Fruit fly (Drosophila melanogaster): ENCODE data around the gene RhoL.

The RhoL gene

dm6 chr3R:9502416-9502763 is at the start of gene RhoL (continued):
- TF ChIP-seq CG16779 (GFP tag; IDR thresholded peaks at IDR 0.05) (peak; percentile 49; the same call in 1 of the 2 replicates), ERR (GFP tag; optimal IDR thresholded peaks at IDR 0.05) (no peak), row (GFP tag; IDR thresholded peaks at IDR 0.05) (no peak), HmgZ (tag; optimal IDR thresholded peaks at IDR 0.05) (peak; percentile 75), Med (GFP tag) (peak; percentile 88), fd102C (GFP tag; optimal IDR thresholded peaks at IDR 0.05) (no peak), Dip3 (GFP tag; optimal IDR thresholded peaks at IDR 0.05) (no peak), hbn (GFP tag; IDR thresholded peaks at IDR 0.05; ENCODE audit: partially characterized antibody) (peak; percentile 38; the same call in 1 of the 2 replicates), unpg (GFP tag; optimal IDR thresholded peaks at IDR 0.05) (peak; percentile 24), CG13296 (GFP tag; optimal IDR thresholded peaks at IDR 0.05) (peak; percentile 54), Deaf1 (tag; optimal IDR thresholded peaks at IDR 0.05) (peak; percentile 95), CG8924 (tag; optimal IDR thresholded peaks at IDR 0.05) (peak; percentile 20), ci (GFP tag; IDR thresholded peaks at IDR 0.05) (peak; percentile 73; the same call in 2 of the 3 replicates), slbo (GFP tag; IDR thresholded peaks at IDR 0.05) (0 out of 2 replicates have a peak, but pooled peaks have one; percentile 10), Sry-δ (GFP tag; optimal IDR thresholded peaks at IDR 0.05) (peak; percentile 0), bowl (GFP tag; IDR thresholded peaks at IDR 0.05) (peak; percentile 70), Sin3A (optimal IDR thresholded peaks at IDR 0.05) (no peak), CG10543 (GFP tag; optimal IDR thresholded peaks at IDR 0.05) (peak; percentile 81), bab2 (GFP tag; optimal IDR thresholded peaks at IDR 0.05) (no peak), CG14667 (GFP tag; IDR thresholded peaks at IDR 0.05) (no peak), pho (GFP tag; optimal IDR thresholded peaks at IDR 0.05) (no peak), CG18599 (GFP tag; optimal IDR thresholded peaks at IDR 0.05) (no peak), CG4854 (GFP tag; optimal IDR thresholded peaks at IDR 0.05) (no peak), Myb (GFP tag; optimal IDR thresholded peaks at IDR 0.05) (no peak), CG9215 (GFP tag; IDR thresholded peaks at IDR 0.05) (no peak), dmrt11E (tag; optimal IDR thresholded peaks at IDR 0.05) (no peak), CG12744 (GFP tag; optimal IDR thresholded peaks at IDR 0.05) (peak; percentile 0), ftz-f1 (GFP tag; optimal IDR thresholded peaks at IDR 0.05) (peak; percentile 74), ewg (GFP tag; optimal IDR thresholded peaks at IDR 0.05) (no peak), fru (optimal IDR thresholded peaks at IDR 0.05) (no peak), chm (GFP tag; IDR thresholded peaks at IDR 0.05) (peak; percentile 67), scrt (GFP tag; optimal IDR thresholded peaks at IDR 0.05) (no peak), Optix (GFP tag; IDR thresholded peaks at IDR 0.05) (no peak), CG6765 (GFP tag; optimal IDR thresholded peaks at IDR 0.05) (peak; percentile 32), zen (tag; optimal IDR thresholded peaks at IDR 0.05) (no peak), trh (GFP tag; optimal IDR thresholded peaks at IDR 0.05) (no peak), D (optimal IDR thresholded peaks at IDR 0.05) (no peak), D (GFP tag; optimal IDR thresholded peaks at IDR 0.05) (no peak), CG8944 (GFP tag; optimal IDR thresholded peaks at IDR 0.05) (no peak), chinmo (GFP tag; IDR thresholded peaks at IDR 0.05; ENCODE audit: partially characterized antibody) (peak; percentile 84; the same call in 2 of the 4 replicates), Kr (GFP tag; optimal IDR thresholded peaks at IDR 0.05) (no peak), YL-1 (GFP tag; optimal IDR thresholded peaks at IDR 0.05) (no peak), CG17186 (GFP tag; optimal IDR thresholded peaks at IDR 0.05) (no peak), Mad (GFP tag; optimal IDR thresholded peaks at IDR 0.05) (no peak), CG18262 (tag; optimal IDR thresholded peaks at IDR 0.05) (no peak), lilli (GFP tag; optimal IDR thresholded peaks at IDR 0.05) (peak; percentile 34), CG4328 (GFP tag; optimal IDR thresholded peaks at IDR 0.05) (no peak), Bdp1 (GFP tag; optimal IDR thresholded peaks at IDR 0.05) (no peak), Gsc (GFP tag; IDR thresholded peaks at IDR 0.05) (no peak), ttk (GFP tag; IDR thresholded peaks at IDR 0.05) (no peak), Nf-YB (GFP tag; optimal IDR thresholded peaks at IDR 0.05) (peak; percentile 55), CG3281 (GFP tag; optimal IDR thresholded peaks at IDR 0.05) (peak; percentile 26), pros (GFP tag; optimal IDR thresholded peaks at IDR 0.05) (peak; percentile 4)
